Worm (Caenorhabditis elegans) whole organism, L2 larva: ENCODE results near the gene hpo-8.

ENCODE experiments used
- blmp-1 ChIP-seq: sonication (generic microtip); optimal IDR thresholded peaks from 2 replicates; lab custom pipeline; 2017; ENCODE audit warnings: missing genetic modification characterization, mild to moderate bottlenecking, missing compliant biosample characterization, antibody characterized with exemption, moderate library complexity; ENCODE audit not compliant: insufficient read depth
- fos-1 ChIP-seq: fragments of 150-350 bp; optimal IDR thresholded peaks from 2 replicates; lab custom pipeline; 2014; ENCODE audit warnings: missing biosample characterization, missing genetic modification characterization
- nhr-11 ChIP-seq: fragments of 150-350 bp; optimal IDR thresholded peaks from 2 replicates; lab custom pipeline; 2014; ENCODE audit warnings: missing biosample characterization, missing genetic modification characterization
- nhr-12 ChIP-seq: fragments of 150-350 bp; optimal IDR thresholded peaks from 2 replicates; lab custom pipeline; 2014; ENCODE audit warnings: missing biosample characterization, missing genetic modification characterization
- nhr-237 ChIP-seq: fragments of 150-350 bp; optimal IDR thresholded peaks from 2 replicates; lab custom pipeline; 2014; ENCODE audit warnings: missing biosample characterization, missing genetic modification characterization
- skn-1 ChIP-seq: sonication (generic microtip); optimal IDR thresholded peaks from 2 replicates; lab custom pipeline; 2017; ENCODE audit warnings: missing biosample characterization, missing genetic modification characterization
- snpc-4 ChIP-seq: fragments of 150-350 bp; optimal IDR thresholded peaks from 2 replicates; lab custom pipeline; 2014; ENCODE audit warnings: missing biosample characterization, missing genetic modification characterization
- unc-62 ChIP-seq: fragments of 150-350 bp; optimal IDR thresholded peaks from 2 replicates; lab custom pipeline; 2014; ENCODE audit warnings: missing biosample characterization, missing genetic modification reagents, missing genetic modification characterization
- ztf-11 ChIP-seq: sonication (generic microtip); optimal IDR thresholded peaks from 2 replicates; lab custom pipeline; 2017; ENCODE audit warnings: missing biosample characterization, missing genetic modification characterization

- no peak for TF ChIP-seq unc-62 (GFP tag; lab: Kevin White, UChicago)
- no peak for TF ChIP-seq nhr-12 (tag; lab: Kevin White, UChicago)
- no peak for TF ChIP-seq skn-1
- TF ChIP-seq fos-1 = no peak
- no peak for TF ChIP-seq nhr-237 (tag; lab: Kevin White, UChicago)
- no peak for TF ChIP-seq nhr-11 (tag; lab: Kevin White, UChicago)
- TF ChIP-seq ztf-11 (tag; lab: Kevin White, UChicago) = no peak
- no peak for TF ChIP-seq blmp-1
- peak; percentile 62 for TF ChIP-seq snpc-4
Measured at ce11 chrV:6793744-6794239, 45.3 kb upstream of the hpo-8 start, which contains the start of gene ZC404.1.
